Fruit fly (Drosophila melanogaster) whole organism, embryonic: ENCODE measurements around the gene CG1638.

ENCODE experiments used
- Atf6 ChIP-seq: fragments of 200-800 bp; sonication (Bioruptor generic); IDR thresholded peaks from 2 replicates; pipeline ENCODE4 v1.3.6; 2022; ENCODE audit warnings: missing biosample characterization, missing genetic modification characterization
- CG1024 ChIP-seq: fragments of 200-800 bp; sonication (Bioruptor generic); IDR thresholded peaks from 2 replicates; pipeline ENCODE4 v1.3.6; 2022; ENCODE audit warnings: missing biosample characterization, missing genetic modification characterization
- CG10565 ChIP-seq: fragments of 200-800 bp; sonication (Bioruptor generic); optimal IDR thresholded peaks from 3 replicates; lab custom pipeline; 2016; ENCODE audit warnings: missing biosample characterization, mild to moderate bottlenecking, missing genetic modification characterization
- CG12155 ChIP-seq: fragments of 200-800 bp; sonication (Bioruptor generic); optimal IDR thresholded peaks from 3 replicates; lab custom pipeline; 2016; ENCODE audit warnings: missing biosample characterization, missing genetic modification characterization
- CG12769 ChIP-seq: fragments of 200-800 bp; sonication (Bioruptor generic); optimal IDR thresholded peaks from 2 replicates; lab custom pipeline; 2019; ENCODE audit warnings: missing biosample characterization, mild to moderate bottlenecking, missing genetic modification characterization, moderate library complexity
- CG14441 ChIP-seq: fragments of 200-800 bp; sonication (Bioruptor generic); IDR thresholded peaks from 2 replicates; pipeline ENCODE4 v1.3.6; 2022; ENCODE audit warnings: missing biosample characterization, missing genetic modification characterization
- CG14860 ChIP-seq: fragments of 200-800 bp; sonication (Bioruptor generic); IDR thresholded peaks from 3 replicates; pipeline ENCODE4 v1.3.6; 2022; ENCODE audit warnings: missing biosample characterization, missing genetic modification characterization; ENCODE audit not compliant: partially characterized antibody
- CG17186 ChIP-seq: fragments of 200-800 bp; sonication (Bioruptor generic); optimal IDR thresholded peaks from 3 replicates; lab custom pipeline; 2017; ENCODE audit warnings: missing biosample characterization, missing genetic modification reagents, missing genetic modification characterization
- CG18619 ChIP-seq: fragments of 200-800 bp; sonication (Bioruptor generic); optimal IDR thresholded peaks from 3 replicates; lab custom pipeline; 2017; ENCODE audit warnings: missing biosample characterization, mild to moderate bottlenecking, missing genetic modification characterization
- CG2202 ChIP-seq: fragments of 200-800 bp; sonication (Bioruptor generic); optimal IDR thresholded peaks from 2 replicates; lab custom pipeline; 2018; ENCODE audit warnings: missing biosample characterization, mild to moderate bottlenecking, missing genetic modification characterization
- CG30020 ChIP-seq: fragments of 200-800 bp; optimal IDR thresholded peaks from 2 replicates; lab custom pipeline; 2019; ENCODE audit warnings: missing biosample characterization, mild to moderate bottlenecking, missing genetic modification characterization, moderate library complexity
- CG30431 ChIP-seq: fragments of 200-800 bp; sonication (Bioruptor generic); optimal IDR thresholded peaks from 2 replicates; lab custom pipeline; 2017; ENCODE audit warnings: missing biosample characterization, missing genetic modification characterization
- CG32767 ChIP-seq: fragments of 200-800 bp; sonication (Bioruptor generic); IDR thresholded peaks from 2 replicates; pipeline ENCODE4 v1.3.6; 2022; ENCODE audit warnings: missing biosample characterization, missing genetic modification characterization
- CG33213 ChIP-seq: fragments of 200-800 bp; sonication (Bioruptor generic); optimal IDR thresholded peaks from 3 replicates; lab custom pipeline; 2016; ENCODE audit warnings: missing biosample characterization, missing genetic modification characterization
- CG34376 ChIP-seq: fragments of 200-800 bp; sonication (Bioruptor generic); optimal IDR thresholded peaks from 2 replicates; lab custom pipeline; 2018; ENCODE audit warnings: missing biosample characterization, mild to moderate bottlenecking, missing genetic modification characterization
- CG4328 ChIP-seq: fragments of 200-800 bp; sonication (Bioruptor generic); optimal IDR thresholded peaks from 3 replicates; lab custom pipeline; 2017; ENCODE audit warnings: missing biosample characterization, missing genetic modification reagents, missing genetic modification characterization
- CG4617 ChIP-seq: fragments of 200-800 bp; sonication (Bioruptor generic); optimal IDR thresholded peaks from 3 replicates; lab custom pipeline; 2016; ENCODE audit warnings: missing biosample characterization, missing genetic modification characterization, borderline replicate concordance
- CG4854 ChIP-seq: fragments of 200-800 bp; sonication (Bioruptor generic); optimal IDR thresholded peaks from 2 replicates; lab custom pipeline; 2016; ENCODE audit warnings: missing biosample characterization, missing genetic modification characterization, inconsistent platforms
- CG7357 ChIP-seq: fragments of 200-800 bp; sonication (Bioruptor generic); IDR thresholded peaks from 3 replicates; pipeline ENCODE4 v1.3.6; 2022; ENCODE audit warnings: missing biosample characterization, missing genetic modification characterization
- CG7786 ChIP-seq: fragments of 200-800 bp; sonication (Bioruptor generic); optimal IDR thresholded peaks from 2 replicates; lab custom pipeline; 2016; ENCODE audit warnings: missing biosample characterization, missing genetic modification characterization
- CG8359 ChIP-seq: fragments of 200-800 bp; sonication (Bioruptor generic); optimal IDR thresholded peaks from 2 replicates; lab custom pipeline; 2017; ENCODE audit warnings: missing biosample characterization, mild to moderate bottlenecking, missing genetic modification characterization, borderline replicate concordance
- Deaf1 ChIP-seq: fragments of 200-800 bp; optimal IDR thresholded peaks from 3 replicates; lab custom pipeline; 2019; ENCODE audit warnings: missing biosample characterization, mild to moderate bottlenecking, missing genetic modification characterization, moderate library complexity
- Doc2 ChIP-seq: fragments of 200-800 bp; sonication (Bioruptor generic); IDR thresholded peaks from 2 replicates; pipeline ENCODE4 v1.3.6; 2022; ENCODE audit warnings: missing biosample characterization, missing genetic modification characterization
- E2f2 ChIP-seq: fragments of 200-800 bp; sonication (Bioruptor generic); IDR thresholded peaks from 2 replicates; pipeline ENCODE4 v1.3.6; 2022; ENCODE audit warnings: missing biosample characterization, missing genetic modification characterization
- Ets65A ChIP-seq: fragments of 200-800 bp; sonication (Bioruptor generic); peaks from one replicate; lab custom pipeline; 2016; ENCODE audit warnings: missing biosample characterization, missing genetic modification characterization
- Hmr ChIP-seq: fragments of 200-800 bp; sonication (Bioruptor generic); optimal IDR thresholded peaks from 3 replicates; lab custom pipeline; 2017; ENCODE audit warnings: mild to moderate bottlenecking, missing biosample characterization, missing genetic modification reagents, missing genetic modification characterization
- Hr39 ChIP-seq: fragments of >200 bp; optimal IDR thresholded peaks from 2 replicates; lab custom pipeline; 2017
- Lhr ChIP-seq: fragments of 200-800 bp; sonication (Bioruptor generic); optimal IDR thresholded peaks from 3 replicates; lab custom pipeline; 2017; ENCODE audit warnings: mild to moderate bottlenecking, missing biosample characterization, missing genetic modification reagents, missing genetic modification characterization
- MBD-R2 ChIP-seq: fragments of 200-800 bp; sonication (Bioruptor generic); IDR thresholded peaks from 2 replicates; pipeline ENCODE4 v1.3.6; 2022; ENCODE audit warnings: missing biosample characterization, missing genetic modification characterization
- MTF-1 ChIP-seq: fragments of 200-800 bp; sonication (Bioruptor generic); optimal IDR thresholded peaks from 2 replicates; lab custom pipeline; 2018; ENCODE audit warnings: missing biosample characterization, mild to moderate bottlenecking, missing genetic modification characterization, borderline replicate concordance
- NK7.1 ChIP-seq: fragments of 200-800 bp; sonication (Bioruptor generic); optimal IDR thresholded peaks from 3 replicates; lab custom pipeline; 2016; ENCODE audit warnings: missing biosample characterization, missing genetic modification characterization
- Opbp ChIP-seq: fragments of 200-800 bp; sonication (Bioruptor generic); IDR thresholded peaks from 3 replicates; pipeline ENCODE4 v1.3.6; 2022; ENCODE audit warnings: missing biosample characterization, missing genetic modification characterization; ENCODE audit not compliant: partially characterized antibody
- Optix ChIP-seq: fragments of 200-800 bp; sonication (Bioruptor generic); IDR thresholded peaks from 3 replicates; pipeline ENCODE4 v1.3.6; 2022; ENCODE audit warnings: missing biosample characterization, missing genetic modification characterization
- TFAM ChIP-seq: fragments of 200-800 bp; sonication (Bioruptor generic); optimal IDR thresholded peaks from 2 replicates; lab custom pipeline; 2017; ENCODE audit warnings: missing biosample characterization, missing genetic modification characterization, inconsistent platforms
- ap ChIP-seq: fragments of 200-800 bp; sonication (Bioruptor generic); IDR thresholded peaks from 2 replicates; pipeline ENCODE4 v1.3.6; 2022; ENCODE audit warnings: missing biosample characterization, missing genetic modification characterization
- cas ChIP-seq: fragments of 200-800 bp; sonication (Bioruptor generic); IDR thresholded peaks from 2 replicates; pipeline ENCODE4 v1.3.6; 2022; ENCODE audit warnings: missing biosample characterization, missing genetic modification characterization
- chinmo ChIP-seq: fragments of 200-800 bp; sonication (Bioruptor generic); IDR thresholded peaks from 4 replicates; pipeline ENCODE4 v1.3.6; 2022; ENCODE audit warnings: missing biosample characterization, missing genetic modification characterization; ENCODE audit not compliant: partially characterized antibody
- ci ChIP-seq: fragments of 200-800 bp; sonication (Bioruptor generic); IDR thresholded peaks from 3 replicates; pipeline ENCODE4 v1.3.6; 2022; ENCODE audit warnings: missing biosample characterization, missing genetic modification characterization
- corto ChIP-seq: fragments of 200-800 bp; sonication (Bioruptor generic); optimal IDR thresholded peaks from 2 replicates; lab custom pipeline; 2016; ENCODE audit warnings: missing biosample characterization, mild to moderate bottlenecking, missing genetic modification characterization, moderate library complexity
- dmrt99B ChIP-seq: fragments of 200-800 bp; sonication (Bioruptor generic); optimal IDR thresholded peaks from 2 replicates; lab custom pipeline; 2018; ENCODE audit warnings: missing biosample characterization, mild to moderate bottlenecking, missing genetic modification characterization, moderate library complexity
- dysf ChIP-seq: fragments of 200-800 bp; sonication (Bioruptor generic); IDR thresholded peaks from 3 replicates; pipeline ENCODE4 v1.3.6; 2022; ENCODE audit warnings: missing biosample characterization, missing genetic modification characterization
- fd102C ChIP-seq: fragments of 200-800 bp; sonication (Bioruptor generic); optimal IDR thresholded peaks from 2 replicates; lab custom pipeline; 2018; ENCODE audit warnings: missing biosample characterization, mild to moderate bottlenecking, missing genetic modification characterization, moderate library complexity
- fd96Cb ChIP-seq: fragments of 200-800 bp; sonication (Bioruptor generic); optimal IDR thresholded peaks from 2 replicates; lab custom pipeline; 2018; ENCODE audit warnings: missing biosample characterization, mild to moderate bottlenecking, missing genetic modification characterization, moderate library complexity
- gsb ChIP-seq: fragments of 200-800 bp; sonication (Bioruptor generic); IDR thresholded peaks from 2 replicates; pipeline ENCODE4 v1.3.6; 2022; ENCODE audit warnings: missing biosample characterization, missing genetic modification characterization
- luna ChIP-seq: fragments of 200-800 bp; sonication (Bioruptor generic); optimal IDR thresholded peaks from 2 replicates; lab custom pipeline; 2016; ENCODE audit warnings: missing biosample characterization, missing genetic modification characterization
- mirr ChIP-seq: fragments of 200-800 bp; sonication (Bioruptor generic); optimal IDR thresholded peaks from 3 replicates; lab custom pipeline; 2018; ENCODE audit warnings: missing biosample characterization, mild to moderate bottlenecking, missing genetic modification characterization
- nau ChIP-seq: fragments of 200-800 bp; sonication (Bioruptor generic); optimal IDR thresholded peaks from 3 replicates; lab custom pipeline; 2017; ENCODE audit warnings: missing biosample characterization, mild to moderate bottlenecking, missing genetic modification characterization, missing genetic modification reagents
- oc ChIP-seq: fragments of 200-800 bp; sonication (Bioruptor generic); optimal IDR thresholded peaks from 2 replicates; lab custom pipeline; 2018; ENCODE audit warnings: missing biosample characterization, mild to moderate bottlenecking, missing genetic modification characterization, moderate library complexity
- onecut ChIP-seq: fragments of 200-800 bp; sonication (Bioruptor generic); IDR thresholded peaks from 2 replicates; pipeline ENCODE4 v1.3.6; 2022; ENCODE audit warnings: missing biosample characterization, missing genetic modification characterization
- sob ChIP-seq: fragments of 200-800 bp; sonication (Bioruptor generic); IDR thresholded peaks from 2 replicates; pipeline ENCODE4 v1.3.6; 2022; ENCODE audit warnings: missing biosample characterization, missing genetic modification characterization
- ssp ChIP-seq: fragments of 200-800 bp; sonication (Bioruptor generic); IDR thresholded peaks from 2 replicates; pipeline ENCODE4 v1.3.6; 2022; ENCODE audit warnings: missing biosample characterization, missing genetic modification characterization
- ttk ChIP-seq: fragments of 200-800 bp; sonication (Bioruptor generic); IDR thresholded peaks from 2 replicates; pipeline ENCODE4 v2.1.2; 2022; ENCODE audit warnings: missing biosample characterization, missing genetic modification characterization

The CG1638 gene

DNA sequence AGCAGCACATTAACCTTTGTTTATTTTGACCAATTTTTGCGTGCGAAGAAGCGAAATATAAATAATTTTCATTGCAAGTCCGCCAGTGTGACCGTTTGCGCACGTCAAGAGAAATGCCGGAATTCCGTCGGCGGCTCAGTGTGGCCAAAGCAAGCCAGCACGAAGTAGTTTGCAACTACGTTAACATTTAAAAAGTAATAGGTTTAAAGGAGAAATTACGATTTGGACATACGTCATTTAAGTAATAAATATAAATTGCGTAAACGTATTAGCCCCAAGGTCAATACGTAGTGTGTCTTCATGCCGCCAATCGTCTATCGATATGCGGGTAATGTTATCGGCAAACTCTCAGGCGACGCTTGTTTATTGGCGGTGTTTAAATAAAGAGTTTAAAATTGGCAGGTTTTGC, 9.8 kb upstream of the CG1638 start, which contains the start of the genes pygo and rod (continued):
- TF ChIP-seq Atf6 (GFP tag; lab: Robert Waterston, UW) (no peak), sob (GFP tag; lab: Robert Waterston, UW) (no peak), CG18619 (GFP tag; lab: Kevin White, UChicago) (no peak), CG4617 (peak; percentile 25), dysf (GFP tag; lab: Robert Waterston, UW) (no peak), CG10565 (GFP tag; lab: Kevin White, UChicago) (no peak), CG2202 (no peak), mirr (GFP tag; lab: Kevin White, UChicago) (no peak), luna (GFP tag; lab: Kevin White, UChicago) (no peak), ap (GFP tag; lab: Robert Waterston, UW) (no peak), cas (no peak), CG14860 (peak; percentile 65), CG4328 (GFP tag; lab: Kevin White, UChicago) (no peak), Opbp (peak; percentile 67; the same call in 2 of the 3 replicates), chinmo (GFP tag; lab: Robert Waterston, UW) (0 out of 4 replicates have a peak, but pooled peaks have one; percentile 60), Hr39 (lab: Kevin White, UChicago) (no peak), CG4854 (GFP tag; lab: Kevin White, UChicago) (no peak), TFAM (GFP tag; lab: Kevin White, UChicago) (no peak), CG7786 (GFP tag; lab: Kevin White, UChicago) (peak; percentile 13), CG33213 (peak; percentile 34), fd96Cb (tag; lab: Kevin White, UChicago) (no peak), dmrt99B (no peak), CG17186 (GFP tag; lab: Kevin White, UChicago) (peak; percentile 30), Deaf1 (tag; lab: Kevin White, UChicago) (no peak), ssp (GFP tag; lab: Robert Waterston, UW) (0 out of 2 replicates have a peak, but pooled peaks have one; percentile 17), E2f2 (GFP tag; lab: Robert Waterston, UW) (peak; percentile 88), Lhr (GFP tag; lab: Kevin White, UChicago) (peak; percentile 20), CG30431 (no peak), CG8359 (GFP tag; lab: Kevin White, UChicago) (no peak), fd102C (GFP tag; lab: Kevin White, UChicago) (no peak), corto (no peak), Optix (no peak), Doc2 (GFP tag; lab: Robert Waterston, UW) (no peak), nau (GFP tag; lab: Kevin White, UChicago) (no peak), CG30020 (tag; lab: Kevin White, UChicago) (peak; percentile 8), oc (no peak), MBD-R2 (peak; percentile 84), gsb (no peak), MTF-1 (GFP tag; lab: Kevin White, UChicago) (no peak), onecut (GFP tag; lab: Robert Waterston, UW) (no peak), CG12769 (no peak), CG32767 (GFP tag; lab: Robert Waterston, UW) (no peak), Hmr (GFP tag; lab: Kevin White, UChicago) (no peak), CG12155 (GFP tag; lab: Kevin White, UChicago) (no peak), ci (peak; percentile 28; the same call in 1 of the 3 replicates), CG14441 (GFP tag; lab: Robert Waterston, UW) (no peak), CG1024 (GFP tag; lab: Robert Waterston, UW) (no peak), ttk (GFP tag; lab: Robert Waterston, UW) (no peak), CG34376 (GFP tag; lab: Kevin White, UChicago) (no peak), Ets65A (GFP tag; lab: Kevin White, UChicago) (no peak), NK7.1 (GFP tag; lab: Kevin White, UChicago) (no peak), CG7357 (GFP tag; lab: Robert Waterston, UW) (no peak)
